Worm (Caenorhabditis elegans): ENCODE measurements around the gene F28C1.1.

F28C1.1 gene

ce11 chrV:12441420-12441819 lies 9.2 kb upstream of the F28C1.1 start, which contains the start of gene pals-37:
pals-37 (minus strand) TSS chrV:12441520.
- TF ChIP-seq lin-32 (GFP tag; optimal IDR thresholded peaks at IDR 0.05) (no peak), nhr-12 (tag; optimal IDR thresholded peaks at IDR 0.05) (no peak), M03D4.4 (tag; optimal IDR thresholded peaks at IDR 0.05) (no peak), blmp-1 (tag; optimal IDR thresholded peaks at IDR 0.05) (no peak), sem-2 (GFP tag; optimal IDR thresholded peaks at IDR 0.05) (no peak), elt-3 (tag; optimal IDR thresholded peaks at IDR 0.05) (no peak), hlh-1 (tag; optimal IDR thresholded peaks at IDR 0.05) (no peak), mls-2 (tag; optimal IDR thresholded peaks at IDR 0.05) (no peak), unc-62 (GFP tag; optimal IDR thresholded peaks at IDR 0.05) (no peak), unc-39 (tag; optimal IDR thresholded peaks at IDR 0.05) (no peak), drap-1 (GFP tag; optimal IDR thresholded peaks at IDR 0.05) (no peak), bed-3 (GFP tag; optimal IDR thresholded peaks at IDR 0.05) (no peak)

DNA sequence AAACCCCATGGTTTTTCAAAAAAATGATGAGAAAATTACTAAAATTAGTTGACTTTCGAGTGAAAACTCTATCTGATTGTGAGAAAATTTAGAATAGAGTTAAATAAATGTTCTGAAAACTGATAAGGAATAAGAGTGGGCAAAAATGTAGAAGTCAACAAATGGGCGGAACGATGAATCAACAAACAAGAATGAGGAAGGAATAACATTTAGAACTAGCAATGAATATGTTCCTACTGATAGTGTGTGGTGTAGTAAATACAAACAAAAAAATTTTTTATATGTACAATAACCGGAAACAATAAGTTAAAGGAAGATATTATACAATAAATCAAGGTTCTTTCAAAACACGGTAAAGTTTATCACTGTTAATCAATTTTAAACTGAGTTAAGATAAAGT lies 6.9 kb upstream of the F28C1.1 start, which contains the start of gene pals-39:
Gene pals-39, minus strand, starts transcription at position 101 of the 400 bp plus-strand sequence.
- no peak for TF ChIP-seq unc-120 (tag; optimal IDR thresholded peaks at IDR 0.05; ENCODE audit: poor library complexity, severe bottlenecking)
- TF ChIP-seq nhr-12 (tag; optimal IDR thresholded peaks at IDR 0.05) = no peak
- TF ChIP-seq mab-5 (tag; optimal IDR thresholded peaks at IDR 0.05) = no peak
- no peak for TF ChIP-seq zip-8 (tag; optimal IDR thresholded peaks at IDR 0.05)
- TF ChIP-seq nhr-28 (tag; optimal IDR thresholded peaks at IDR 0.05) = no peak
- TF ChIP-seq ces-1 (GFP tag; optimal IDR thresholded peaks at IDR 0.05) = no peak
- TF ChIP-seq flh-1 (GFP tag; optimal IDR thresholded peaks at IDR 0.05) = no peak
- TF ChIP-seq cnd-1 (tag; optimal IDR thresholded peaks at IDR 0.05) = no peak
- no peak for TF ChIP-seq elt-1 (tag; optimal IDR thresholded peaks at IDR 0.05; ENCODE audit: borderline replicate concordance, insufficient read depth)
- TF ChIP-seq hlh-1 (tag; optimal IDR thresholded peaks at IDR 0.05) = no peak
- no peak for TF ChIP-seq pha-4 (tag; optimal IDR thresholded peaks at IDR 0.05)
- TF ChIP-seq nhr-76 (tag; optimal IDR thresholded peaks at IDR 0.05) = no peak
- TF ChIP-seq sptf-1 (tag; optimal IDR thresholded peaks at IDR 0.05) = no peak
- TF ChIP-seq ztf-11 (tag; optimal IDR thresholded peaks at IDR 0.05) = no peak
- no peak for TF ChIP-seq bed-3 (GFP tag; optimal IDR thresholded peaks at IDR 0.05)
- no peak for TF ChIP-seq lsy-2 (tag; optimal IDR thresholded peaks at IDR 0.05)
- TF ChIP-seq blmp-1 (tag; optimal IDR thresholded peaks at IDR 0.05) = no peak
- no peak for TF ChIP-seq unc-39 (tag; optimal IDR thresholded peaks at IDR 0.05)
- TF ChIP-seq nhr-2 (tag; optimal IDR thresholded peaks at IDR 0.05) = no peak

ce11 chrV:12446895-12447294 lies 3.7 kb upstream of the F28C1.1 start, which contains the start of the genes pals-38 and C54D10.9:
pals-38 (minus strand) TSS chrV:12446995.
C54D10.9 (plus strand) TSS chrV:12447153.
- TF ChIP-seq nhr-28 (tag; optimal IDR thresholded peaks at IDR 0.05) (no peak), pha-4 (tag; optimal IDR thresholded peaks at IDR 0.05) (no peak), mep-1 (tag; optimal IDR thresholded peaks at IDR 0.05) (no peak)

- TF ChIP-seq unc-120 (tag; optimal IDR thresholded peaks at IDR 0.05; ENCODE audit: poor library complexity, severe bottlenecking) (no peak), M03D4.4 (tag; optimal IDR thresholded peaks at IDR 0.05) (no peak), pha-4 (tag; optimal IDR thresholded peaks at IDR 0.05) (no peak), elt-3 (tag; optimal IDR thresholded peaks at IDR 0.05) (no peak), ceh-83 (GFP tag; optimal IDR thresholded peaks at IDR 0.05) (no peak), sptf-1 (tag; optimal IDR thresholded peaks at IDR 0.05) (no peak), nhr-2 (tag; optimal IDR thresholded peaks at IDR 0.05) (no peak), sem-2 (GFP tag; optimal IDR thresholded peaks at IDR 0.05) (no peak), nhr-76 (tag; optimal IDR thresholded peaks at IDR 0.05) (no peak), ceh-43 (GFP tag; optimal IDR thresholded peaks at IDR 0.05) (no peak), mep-1 (tag; optimal IDR thresholded peaks at IDR 0.05) (no peak), nhr-28 (tag; optimal IDR thresholded peaks at IDR 0.05) (no peak), ceh-39 (tag; optimal IDR thresholded peaks at IDR 0.05) (no peak), lsy-2 (tag; optimal IDR thresholded peaks at IDR 0.05) (no peak), nhr-237 (tag; optimal IDR thresholded peaks at IDR 0.05) (no peak)
Observed at ce11 chrV:12449902-12450301, 703 bp upstream of the F28C1.1 start, which contains the start of gene C54D10.10. C54D10.10 (minus strand) TSS chrV:12450002.

- no peak for TF ChIP-seq snpc-4 (tag; optimal IDR thresholded peaks at IDR 0.05)
- TF ChIP-seq nhr-2 (tag; optimal IDR thresholded peaks at IDR 0.05) = no peak
- TF ChIP-seq sptf-1 (tag; optimal IDR thresholded peaks at IDR 0.05) = no peak
- TF ChIP-seq tbx-8 (GFP tag; optimal IDR thresholded peaks at IDR 0.05) = no peak
- no peak for TF ChIP-seq pha-4 (tag; optimal IDR thresholded peaks at IDR 0.05)
- TF ChIP-seq zip-8 (tag; optimal IDR thresholded peaks at IDR 0.05) = no peak
- no peak for TF ChIP-seq ceh-43 (GFP tag; optimal IDR thresholded peaks at IDR 0.05)
- no peak for TF ChIP-seq flh-1 (GFP tag; optimal IDR thresholded peaks at IDR 0.05)
- no peak for TF ChIP-seq cnd-1 (tag; optimal IDR thresholded peaks at IDR 0.05)
- TF ChIP-seq mep-1 (tag; optimal IDR thresholded peaks at IDR 0.05) = no peak
- TF ChIP-seq nhr-28 (tag; optimal IDR thresholded peaks at IDR 0.05) = no peak
- no peak for TF ChIP-seq nhr-12 (tag; optimal IDR thresholded peaks at IDR 0.05)
- TF ChIP-seq lin-32 (GFP tag; optimal IDR thresholded peaks at IDR 0.05) = no peak
- no peak for TF ChIP-seq mab-5 (tag; optimal IDR thresholded peaks at IDR 0.05)
- TF ChIP-seq ztf-11 (tag; optimal IDR thresholded peaks at IDR 0.05) = no peak
Observed at ce11 chrV:12455695-12456094, 5.1 kb downstream of the F28C1.1 start.

All from whole organism, mixed stage, embryonic.